Worm (Caenorhabditis elegans): ENCODE results near the gene Y81B9A.3.

The Y81B9A.3 gene

ce11 chrX:9150269-9150744 is 31.9 kb upstream of the Y81B9A.3 start, which contains the start of gene tmbi-4 (continued):
- TF ChIP-seq nhr-42 (GFP tag; IDR thresholded peaks at IDR 0.05) = no peak
- TF ChIP-seq ama-1 (optimal IDR thresholded peaks at IDR 0.05) = no peak
- TF ChIP-seq dmd-6 (GFP tag; IDR thresholded peaks at IDR 0.05) = peak; percentile 47
- no peak for TF ChIP-seq aly-2 (tag; optimal IDR thresholded peaks at IDR 0.05)
- no peak for TF ChIP-seq daf-16 (GFP tag; optimal IDR thresholded peaks at IDR 0.05)
- peak; percentile 90 for TF ChIP-seq daf-16 (tag; optimal IDR thresholded peaks at IDR 0.05)
- TF ChIP-seq unc-62 (GFP tag; optimal IDR thresholded peaks at IDR 0.05 in 1 of 2) = peak in 1 of 2 experiments; percentile 87
- TF ChIP-seq unc-62 (tag; optimal IDR thresholded peaks at IDR 0.05) = no peak
- no peak for TF ChIP-seq F44E2.7 (GFP tag; IDR thresholded peaks at IDR 0.05)
- TF ChIP-seq mep-1 (tag; optimal IDR thresholded peaks at IDR 0.05) = peak; percentile 74
- no peak for TF ChIP-seq ZK337.2 (GFP tag; IDR thresholded peaks at IDR 0.05)
- peak in 1 of 2 experiments; percentile 50 for TF ChIP-seq hif-1 (tag; optimal IDR thresholded peaks at IDR 0.05)
- no peak for TF ChIP-seq snpc-4 (tag; optimal IDR thresholded peaks at IDR 0.05)
- no peak for TF ChIP-seq Y105C5A.15 (GFP tag; IDR thresholded peaks at IDR 0.05)
- TF ChIP-seq lin-38 (GFP tag; IDR thresholded peaks at IDR 0.05) = peak; percentile 79

DNA sequence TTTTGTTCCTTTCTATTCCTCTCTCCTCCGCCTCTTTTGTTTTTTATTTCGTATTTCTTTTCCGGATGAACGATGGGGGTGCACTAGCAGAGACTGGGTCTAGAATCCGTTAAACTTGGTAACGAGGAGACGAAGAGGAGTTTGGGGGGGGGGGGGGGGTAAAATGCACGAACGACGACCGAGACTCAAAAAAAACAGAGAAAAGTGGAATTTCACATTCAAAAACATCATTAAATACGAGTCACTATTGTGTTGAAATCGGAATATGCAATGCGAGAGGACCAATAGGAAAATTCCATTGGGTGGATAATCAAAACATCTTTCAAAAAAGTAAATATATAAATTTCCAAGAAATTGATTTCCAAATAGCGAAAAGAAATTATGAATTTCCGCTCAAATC is 28.0 kb upstream of the Y81B9A.3 start, which contains the start of gene B0563.7:
B0563.7 (minus strand) TSS at position 101 of the 400 bp plus-strand sequence.
- TF ChIP-seq aha-1 (tag) (no peak), mxl-2 (GFP tag; conservative IDR thresholded peaks at IDR 0.05) (no peak), hmg-1.1 (GFP tag; IDR thresholded peaks at IDR 0.05) (no peak)

- TF ChIP-seq hlh-11 (tag; optimal IDR thresholded peaks at IDR 0.05) (peak; percentile 14), R02D3.7 (tag; optimal IDR thresholded peaks at IDR 0.05) (no peak), nhr-41 (GFP tag; IDR thresholded peaks at IDR 0.05) (no peak), mep-1 (tag; optimal IDR thresholded peaks at IDR 0.05) (no peak), pqm-1 (tag; optimal IDR thresholded peaks at IDR 0.05) (peak; percentile 64), ZK337.2 (GFP tag; IDR thresholded peaks at IDR 0.05) (no peak), lin-29 (GFP tag; IDR thresholded peaks at IDR 0.05) (no peak), lsy-2 (tag; optimal IDR thresholded peaks at IDR 0.05) (no peak), aha-1 (tag) (no peak), D1046.2 (GFP tag; IDR thresholded peaks at IDR 0.05) (no peak), dmd-6 (GFP tag; IDR thresholded peaks at IDR 0.05) (no peak), daf-19 (GFP tag; conservative IDR thresholded peaks at IDR 0.05) (no peak), daf-12 (tag; optimal IDR thresholded peaks at IDR 0.05) (no peak), nhr-102 (tag; optimal IDR thresholded peaks at IDR 0.05) (no peak), dve-1 (tag; optimal IDR thresholded peaks at IDR 0.05; ENCODE audit: insufficient read depth) (no peak), php-3 (GFP tag; IDR thresholded peaks at IDR 0.05) (peak; percentile 95), nhr-77 (tag; optimal IDR thresholded peaks at IDR 0.05) (peak; percentile 3), lim-7 (GFP tag; IDR thresholded peaks at IDR 0.05) (no peak), egl-27 (tag; optimal IDR thresholded peaks at IDR 0.05) (no peak), nhr-28 (tag; optimal IDR thresholded peaks at IDR 0.05) (peak; percentile 66), fos-1 (tag; optimal IDR thresholded peaks at IDR 0.05) (no peak)
Observed at ce11 chrX:9155751-9156150, 26.5 kb upstream of the Y81B9A.3 start.

ce11 chrX:9161253-9161904 is 20.9 kb upstream of the Y81B9A.3 start:
- TF ChIP-seq skn-1 (tag; optimal IDR thresholded peaks at IDR 0.05) (no peak), daf-16 (GFP tag; optimal IDR thresholded peaks at IDR 0.05) (peak in 1 of 2 experiments; percentile 46), daf-16 (tag; optimal IDR thresholded peaks at IDR 0.05) (no peak), unc-62 (GFP tag; optimal IDR thresholded peaks at IDR 0.05 in 1 of 2) (peak in 1 of 2 experiments; percentile 91), unc-62 (tag; optimal IDR thresholded peaks at IDR 0.05) (no peak), arid-1 (GFP tag; conservative IDR thresholded peaks at IDR 0.05) (no peak), lin-15B (tag; optimal IDR thresholded peaks at IDR 0.05) (no peak), nhr-6 (tag; optimal IDR thresholded peaks at IDR 0.05) (no peak), F26F4.8 (GFP tag; conservative IDR thresholded peaks at IDR 0.05) (no peak), nhr-11 (tag; optimal IDR thresholded peaks at IDR 0.05) (peak; percentile 49), zfp-3 (GFP tag; conservative IDR thresholded peaks at IDR 0.05) (no peak), Y75B8A.6 (GFP tag; IDR thresholded peaks at IDR 0.05) (no peak), aha-1 (tag) (peak; percentile 81), nhr-237 (tag; optimal IDR thresholded peaks at IDR 0.05) (no peak), fos-1 (tag; optimal IDR thresholded peaks at IDR 0.05) (no peak), egl-43 (GFP tag; IDR thresholded peaks at IDR 0.05) (no peak), ceh-62 (tag; optimal IDR thresholded peaks at IDR 0.05) (no peak), sdz-12 (GFP tag; optimal IDR thresholded peaks at IDR 0.05) (no peak), zag-1 (tag; optimal IDR thresholded peaks at IDR 0.05) (no peak)
